Fruit fly (Drosophila melanogaster) whole organism, embryonic: ENCODE results near the gene CG15296.

Experiments
- Atf6 ChIP-seq: fragments of 200-800 bp; sonication (Bioruptor generic); IDR thresholded peaks from 2 replicates; pipeline ENCODE4 v1.3.6; 2022; ENCODE audit warnings: missing biosample characterization, missing genetic modification characterization
- Awh ChIP-seq: fragments of 200-800 bp; sonication (Bioruptor generic); IDR thresholded peaks from 2 replicates; pipeline ENCODE4, ENCODE4 v1.3.6; 2022; ENCODE audit warnings: missing biosample characterization, missing genetic modification characterization
- BEAF-32 ChIP-seq: fragments of 200-800 bp; sonication (Bioruptor generic); optimal IDR thresholded peaks from 3 replicates; lab custom pipeline; 2017; ENCODE audit warnings: missing biosample characterization, missing genetic modification characterization, mild to moderate bottlenecking, moderate library complexity, missing genetic modification reagents
- Blimp-1 ChIP-seq: fragments of 200-800 bp; sonication (Bioruptor generic); optimal IDR thresholded peaks from 3 replicates; lab custom pipeline; 2018; ENCODE audit warnings: missing biosample characterization, missing genetic modification characterization, mild to moderate bottlenecking, moderate library complexity, missing genetic modification reagents
- CG10147 ChIP-seq: fragments of 200-800 bp; sonication (Bioruptor generic); optimal IDR thresholded peaks from 2 replicates; lab custom pipeline; 2019; ENCODE audit warnings: missing biosample characterization, mild to moderate bottlenecking, missing genetic modification characterization, moderate library complexity
- CG10959 ChIP-seq: fragments of 200-800 bp; sonication (Bioruptor generic); IDR thresholded peaks from 2 replicates; pipeline ENCODE4 v1.3.6; 2022; ENCODE audit warnings: missing biosample characterization, missing genetic modification characterization
- CG12219 ChIP-seq: fragments of 200-800 bp; sonication (Bioruptor generic); optimal IDR thresholded peaks from 3 replicates; lab custom pipeline; 2018; ENCODE audit warnings: missing biosample characterization, mild to moderate bottlenecking, missing genetic modification characterization
- CG1233 ChIP-seq: fragments of 200-800 bp; sonication (Bioruptor generic); optimal IDR thresholded peaks from 4 replicates; lab custom pipeline; 2018; ENCODE audit warnings: missing biosample characterization, mild to moderate bottlenecking, missing genetic modification characterization
- CG13123 ChIP-seq: fragments of 200-800 bp; sonication (Bioruptor generic); optimal IDR thresholded peaks from 2 replicates; lab custom pipeline; 2016; ENCODE audit warnings: missing biosample characterization, missing genetic modification characterization
- CG14050 ChIP-seq: fragments of 200-800 bp; sonication (Bioruptor generic); IDR thresholded peaks from 3 replicates; pipeline ENCODE4 v1.3.6; 2022; ENCODE audit warnings: missing biosample characterization, missing genetic modification characterization
- CG14441 ChIP-seq: fragments of 200-800 bp; sonication (Bioruptor generic); IDR thresholded peaks from 2 replicates; pipeline ENCODE4 v1.3.6; 2022; ENCODE audit warnings: missing biosample characterization, missing genetic modification characterization
- CG1603 ChIP-seq: fragments of 200-800 bp; sonication (Bioruptor generic); optimal IDR thresholded peaks from 2 replicates; lab custom pipeline; 2019; ENCODE audit warnings: missing biosample characterization, mild to moderate bottlenecking, missing genetic modification characterization, moderate library complexity
- CG16779 ChIP-seq: fragments of 200-800 bp; sonication (Bioruptor generic); IDR thresholded peaks from 2 replicates; pipeline ENCODE4 v1.3.6; 2022; ENCODE audit warnings: missing biosample characterization, missing genetic modification characterization
- CG18011 ChIP-seq: fragments of 200-800 bp; sonication (Bioruptor generic); optimal IDR thresholded peaks from 2 replicates; lab custom pipeline; 2017; ENCODE audit warnings: missing biosample characterization, missing genetic modification characterization, mild to moderate bottlenecking, moderate library complexity, missing genotype
- CG1832 ChIP-seq: fragments of 200-800 bp; sonication (Bioruptor generic); optimal IDR thresholded peaks from 2 replicates; lab custom pipeline; 2017; ENCODE audit warnings: missing biosample characterization, mild to moderate bottlenecking, missing genetic modification characterization, inconsistent platforms
- CG31441 ChIP-seq: fragments of 200-800 bp; sonication (Bioruptor generic); IDR thresholded peaks from 2 replicates; pipeline ENCODE4 v1.3.6; 2022; ENCODE audit warnings: missing biosample characterization, missing genetic modification characterization
- CG6689 ChIP-seq: fragments of 200-800 bp; sonication (Bioruptor generic); IDR thresholded peaks from 2 replicates; pipeline ENCODE4 v1.3.6; 2022; ENCODE audit warnings: missing biosample characterization, missing genetic modification characterization
- CG6791 ChIP-seq: fragments of 200-800 bp; sonication (Bioruptor generic); IDR thresholded peaks from 3 replicates; pipeline ENCODE4 v1.3.6; 2022; ENCODE audit warnings: missing biosample characterization, missing genetic modification characterization; ENCODE audit not compliant: partially characterized antibody
- CG7786 ChIP-seq: fragments of 200-800 bp; sonication (Bioruptor generic); optimal IDR thresholded peaks from 2 replicates; lab custom pipeline; 2016; ENCODE audit warnings: missing biosample characterization, missing genetic modification characterization
- CG8290 ChIP-seq, 3 experiments: fragments of 200-800 bp; sonication (Bioruptor generic); optimal IDR thresholded peaks; 2 replicates each; lab custom pipeline; 2016 to 2019; ENCODE audit warnings: missing biosample characterization in 3 of 3, missing genetic modification characterization in 3 of 3, mild to moderate bottlenecking in 2 of 3, moderate library complexity in 1 of 3
- CG9609 ChIP-seq: fragments of 200-800 bp; sonication (Bioruptor generic); optimal IDR thresholded peaks from 3 replicates; lab custom pipeline; 2016; ENCODE audit warnings: missing biosample characterization, missing genetic modification characterization
- Chrac-16 ChIP-seq: fragments of 200-800 bp; sonication (Bioruptor generic); optimal IDR thresholded peaks from 3 replicates; lab custom pipeline; 2016; ENCODE audit warnings: missing biosample characterization, missing genetic modification characterization
- Dip2 ChIP-seq: fragments of 200-800 bp; sonication (Bioruptor generic); IDR thresholded peaks from 2 replicates; pipeline ENCODE4 v1.3.6; 2022; ENCODE audit warnings: missing biosample characterization, missing genetic modification characterization
- Dp ChIP-seq: fragments of 200-800 bp; sonication (Bioruptor generic); optimal IDR thresholded peaks from 2 replicates; lab custom pipeline; 2018; ENCODE audit warnings: missing biosample characterization, mild to moderate bottlenecking, missing genetic modification characterization, moderate library complexity
- Ets65A ChIP-seq: fragments of 200-800 bp; sonication (Bioruptor generic); peaks from one replicate; lab custom pipeline; 2016; ENCODE audit warnings: missing biosample characterization, missing genetic modification characterization
- Gug ChIP-seq: fragments of 200-800 bp; sonication (Bioruptor generic); IDR thresholded peaks from 4 replicates; pipeline ENCODE4 v1.3.6; 2022; ENCODE audit warnings: missing biosample characterization, missing genetic modification characterization
- Hsf ChIP-seq: fragments of 200-800 bp; sonication (Bioruptor generic); optimal IDR thresholded peaks from 3 replicates; lab custom pipeline; 2016; ENCODE audit warnings: missing biosample characterization, missing genetic modification characterization
- Lim3 ChIP-seq: fragments of 200-800 bp; sonication (Bioruptor generic); IDR thresholded peaks from 2 replicates; pipeline ENCODE4 v1.3.6; 2022; ENCODE audit warnings: missing biosample characterization, missing genetic modification characterization
- Med ChIP-seq: fragments of 200-800 bp; sonication (Bioruptor generic); peaks from one replicate; lab custom pipeline; 2016; ENCODE audit warnings: missing biosample characterization, missing genetic modification characterization, mild to moderate bottlenecking, inconsistent platforms, moderate library complexity
- NC2β ChIP-seq: fragments of 200-800 bp; sonication (Bioruptor generic); optimal IDR thresholded peaks from 2 replicates; lab custom pipeline; 2016; ENCODE audit warnings: missing biosample characterization, missing genetic modification characterization
- Opbp ChIP-seq: fragments of 200-800 bp; sonication (Bioruptor generic); IDR thresholded peaks from 3 replicates; pipeline ENCODE4 v1.3.6; 2022; ENCODE audit warnings: missing biosample characterization, missing genetic modification characterization; ENCODE audit not compliant: partially characterized antibody
- Ravus ChIP-seq: fragments of 200-800 bp; sonication (Bioruptor generic); IDR thresholded peaks from 2 replicates; pipeline ENCODE4 v1.3.6; 2022; ENCODE audit warnings: missing biosample characterization, missing genetic modification characterization
- al ChIP-seq: fragments of 200-800 bp; sonication (Bioruptor generic); IDR thresholded peaks from 2 replicates; pipeline ENCODE4 v1.3.6; 2022; ENCODE audit warnings: missing biosample characterization, missing genetic modification characterization
- bcd ChIP-seq: fragments of 200-800 bp; sonication (Bioruptor generic); optimal IDR thresholded peaks from 2 replicates; lab custom pipeline; 2017; ENCODE audit warnings: missing biosample characterization, mild to moderate bottlenecking, missing genetic modification characterization
- cad ChIP-seq: fragments of >200 bp; optimal IDR thresholded peaks from 2 replicates; lab custom pipeline; 2017; ENCODE audit warnings: missing biosample characterization, missing genetic modification characterization
- crp ChIP-seq, 2 experiments: fragments of 200-800 bp; sonication (Bioruptor generic); optimal IDR thresholded peaks; 2 replicates in 1 of 2; 3 replicates in 1 of 2; lab custom pipeline; 2017; ENCODE audit warnings: missing biosample characterization in 2 of 2, missing genetic modification characterization in 2 of 2, mild to moderate bottlenecking in 1 of 2, moderate library complexity in 1 of 2
- fru ChIP-seq: fragments of >200 bp; optimal IDR thresholded peaks from 2 replicates; lab custom pipeline; 2017
- grau ChIP-seq: fragments of 200-800 bp; optimal IDR thresholded peaks from 3 replicates; lab custom pipeline; 2019; ENCODE audit warnings: missing biosample characterization, mild to moderate bottlenecking, missing genetic modification characterization, moderate library complexity
- gt ChIP-seq: fragments of 200-800 bp; sonication (Bioruptor generic); IDR thresholded peaks from 2 replicates; pipeline ENCODE4 v1.3.6; 2022; ENCODE audit warnings: missing biosample characterization, missing genetic modification characterization
- hbn ChIP-seq: fragments of 200-800 bp; sonication (Bioruptor generic); IDR thresholded peaks from 2 replicates; pipeline ENCODE4 v1.3.6; 2022; ENCODE audit warnings: missing biosample characterization, missing genetic modification characterization; ENCODE audit not compliant: partially characterized antibody
- hth ChIP-seq: fragments of >200 bp; optimal IDR thresholded peaks from 2 replicates; lab custom pipeline; 2017; ENCODE audit warnings: inconsistent platforms
- jigr1 ChIP-seq: fragments of 200-800 bp; sonication (Bioruptor generic); IDR thresholded peaks from 3 replicates; pipeline ENCODE4 v1.3.6; 2022; ENCODE audit warnings: missing biosample characterization, missing genetic modification characterization
- kay ChIP-seq: fragments of 200-800 bp; sonication (Bioruptor generic); optimal IDR thresholded peaks from 2 replicates; lab custom pipeline; 2016; ENCODE audit warnings: missing biosample characterization, missing genetic modification characterization
- mirr ChIP-seq: fragments of 200-800 bp; sonication (Bioruptor generic); optimal IDR thresholded peaks from 3 replicates; lab custom pipeline; 2018; ENCODE audit warnings: missing biosample characterization, mild to moderate bottlenecking, missing genetic modification characterization
- nerfin-2 ChIP-seq: fragments of 200-800 bp; sonication (Bioruptor generic); IDR thresholded peaks from 2 replicates; pipeline ENCODE4 v1.3.6; 2022; ENCODE audit warnings: missing biosample characterization, missing genetic modification characterization; ENCODE audit not compliant: partially characterized antibody
- pita ChIP-seq: fragments of 200-800 bp; sonication (Bioruptor generic); optimal IDR thresholded peaks from 2 replicates; lab custom pipeline; 2017; ENCODE audit warnings: missing biosample characterization, mild to moderate bottlenecking, missing genetic modification characterization
- ro ChIP-seq: fragments of 200-800 bp; sonication (Bioruptor generic); IDR thresholded peaks from 2 replicates; pipeline ENCODE4 v1.3.6; 2022; ENCODE audit warnings: missing biosample characterization, missing genetic modification characterization
- sens ChIP-seq: fragments of 200-800 bp; sonication (Bioruptor generic); peaks from one replicate; lab custom pipeline; 2016; ENCODE audit warnings: missing biosample characterization, missing genetic modification characterization
- slou ChIP-seq: fragments of 200-800 bp; sonication (Bioruptor generic); optimal IDR thresholded peaks from 3 replicates; lab custom pipeline; 2016; ENCODE audit warnings: missing biosample characterization, missing genetic modification characterization
- tin ChIP-seq: fragments of 200-800 bp; sonication (Bioruptor generic); optimal IDR thresholded peaks from 3 replicates; lab custom pipeline; 2016; ENCODE audit warnings: missing biosample characterization, missing genetic modification characterization
- tio ChIP-seq: fragments of 200-800 bp; sonication (Bioruptor generic); optimal IDR thresholded peaks from 2 replicates; lab custom pipeline; 2017; ENCODE audit warnings: missing biosample characterization, missing genetic modification characterization, inconsistent platforms
- trh ChIP-seq: fragments of 200-800 bp; sonication (Bioruptor generic); optimal IDR thresholded peaks from 2 replicates; lab custom pipeline; 2016; ENCODE audit warnings: missing biosample characterization, missing genetic modification characterization
- unpg ChIP-seq: fragments of 200-800 bp; sonication (Bioruptor generic); optimal IDR thresholded peaks from 3 replicates; lab custom pipeline; 2018; ENCODE audit warnings: missing biosample characterization, mild to moderate bottlenecking, missing genetic modification characterization, moderate library complexity

The CG15296 gene

DNA sequence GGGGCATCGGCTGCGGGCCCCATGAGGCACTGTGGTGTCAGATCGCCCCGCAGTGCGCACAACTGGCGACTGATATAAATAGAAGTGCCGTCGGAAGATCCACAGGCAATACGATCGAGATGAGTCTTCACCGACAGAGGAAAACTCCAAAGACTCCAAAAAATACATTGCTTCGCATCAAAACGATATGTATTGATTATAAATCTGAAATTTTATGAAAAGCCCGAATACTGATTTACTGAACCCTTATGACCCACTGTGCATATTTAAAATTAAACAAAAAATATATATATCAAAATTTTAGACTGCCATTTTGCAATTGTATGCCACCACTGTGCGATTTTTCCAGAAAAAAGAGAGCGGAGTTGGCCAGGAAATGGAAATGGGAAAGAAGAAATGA is 9.0 kb downstream of the CG15296 start (continued):
- TF ChIP-seq Lim3 (GFP tag; lab: Robert Waterston, UW) (no peak), CG31441 (peak; percentile 67), CG1603 (no peak), mirr (GFP tag; lab: Kevin White, UChicago) (no peak), CG9609 (GFP tag; lab: Kevin White, UChicago) (no peak), Atf6 (GFP tag; lab: Robert Waterston, UW) (no peak), CG7786 (GFP tag; lab: Kevin White, UChicago) (no peak), Dp (no peak), Hsf (peak; percentile 36), Ets65A (GFP tag; lab: Kevin White, UChicago) (no peak), Dip2 (GFP tag; lab: Robert Waterston, UW) (no peak), CG18011 (GFP tag; lab: Kevin White, UChicago) (no peak), trh (GFP tag; lab: Kevin White, UChicago) (no peak), pita (GFP tag; lab: Kevin White, UChicago) (no peak), CG14050 (GFP tag; lab: Robert Waterston, UW) (no peak), crp (GFP tag; optimal IDR thresholded peaks at IDR 0.05; lab: Kevin White, UChicago) (no peak), NC2β (no peak), Ravus (no peak), CG10147 (GFP tag; lab: Kevin White, UChicago) (no peak), Opbp (GFP tag; lab: Robert Waterston, UW) (no peak), bcd (GFP tag; lab: Kevin White, UChicago) (peak; percentile 20), cad (GFP tag; lab: Kevin White, UChicago) (no peak), unpg (peak; percentile 56), CG12219 (GFP tag; lab: Kevin White, UChicago) (peak; percentile 2), CG14441 (no peak), gt (GFP tag; lab: Robert Waterston, UW) (no peak), kay (GFP tag; lab: Kevin White, UChicago) (no peak), Awh (GFP tag; lab: Robert Waterston, UW) (peak; percentile 41; the same call in 1 of the 2 replicates), Chrac-16 (no peak), CG16779 (no peak), Blimp-1 (GFP tag; lab: Kevin White, UChicago) (peak; percentile 69), CG6791 (GFP tag; lab: Robert Waterston, UW) (no peak), hbn (GFP tag; lab: Robert Waterston, UW) (no peak), Gug (GFP tag; lab: Robert Waterston, UW) (no peak; the same call in 3 of the 4 replicates), tin (GFP tag; lab: Kevin White, UChicago) (peak; percentile 32), al (no peak), CG1832 (GFP tag; lab: Kevin White, UChicago) (no peak), jigr1 (GFP tag; lab: Robert Waterston, UW) (no peak; the same call in 2 of the 3 replicates), fru (no peak), slou (GFP tag; lab: Kevin White, UChicago) (no peak), CG6689 (GFP tag; lab: Robert Waterston, UW) (peak; percentile 54), BEAF-32 (GFP tag; lab: Kevin White, UChicago) (no peak), Med (GFP tag; lab: Kevin White, UChicago) (no peak), grau (tag; lab: Kevin White, UChicago) (peak; percentile 41), ro (GFP tag; lab: Robert Waterston, UW) (no peak), CG8290 (GFP tag; optimal IDR thresholded peaks at IDR 0.05; lab: Kevin White, UChicago) (no peak), CG8290 (tag; optimal IDR thresholded peaks at IDR 0.05; lab: Kevin White, UChicago) (no peak), hth (lab: Kevin White, UChicago) (no peak), sens (peak; percentile 87), CG10959 (GFP tag; lab: Robert Waterston, UW) (no peak), tio (GFP tag; lab: Kevin White, UChicago) (peak; percentile 22), CG1233 (GFP tag; lab: Kevin White, UChicago) (no peak), CG13123 (GFP tag; lab: Kevin White, UChicago) (no peak), nerfin-2 (GFP tag; lab: Robert Waterston, UW) (no peak)
